Fruit fly (Drosophila melanogaster) whole organism, prepupa: ENCODE results near the gene Cp18.

Experiments used
- CG10631 ChIP-seq: fragments of 200-800 bp; sonication (Bioruptor generic); optimal IDR thresholded peaks from 2 replicates; lab custom pipeline; 2016; ENCODE audit warnings: missing biosample characterization, missing genetic modification characterization
- CG10669 ChIP-seq: fragments of 200-800 bp; sonication (Bioruptor generic); optimal IDR thresholded peaks from 3 replicates; lab custom pipeline; 2018; ENCODE audit warnings: missing biosample characterization, mild to moderate bottlenecking, missing genetic modification characterization, moderate library complexity
- CG11762 ChIP-seq: fragments of 200-800 bp; sonication (Bioruptor generic); optimal IDR thresholded peaks from 3 replicates; lab custom pipeline; 2016; ENCODE audit warnings: missing biosample characterization, missing genetic modification characterization; ENCODE audit not compliant: insufficient read depth
- CG11902 ChIP-seq: fragments of 200-800 bp; sonication (Bioruptor generic); optimal IDR thresholded peaks from 3 replicates; lab custom pipeline; 2016; ENCODE audit warnings: missing biosample characterization, missing genetic modification characterization
- CG15336 ChIP-seq: fragments of 200-800 bp; sonication (Bioruptor generic); IDR thresholded peaks from 2 replicates; pipeline ENCODE4 v1.3.6; 2022; ENCODE audit warnings: missing biosample characterization, missing genetic modification characterization
- CG1621 ChIP-seq: fragments of 200-800 bp; sonication (Bioruptor generic); optimal IDR thresholded peaks from 3 replicates; lab custom pipeline; 2018; ENCODE audit warnings: missing biosample characterization, mild to moderate bottlenecking, missing genetic modification characterization
- CG3032 ChIP-seq: fragments of 200-800 bp; optimal IDR thresholded peaks from 2 replicates; lab custom pipeline; 2019; ENCODE audit warnings: missing biosample characterization, mild to moderate bottlenecking, missing genetic modification characterization, moderate library complexity
- CG31627 ChIP-seq: fragments of 200-800 bp; sonication (Bioruptor generic); optimal IDR thresholded peaks from 3 replicates; lab custom pipeline; 2016; ENCODE audit warnings: missing biosample characterization, missing genetic modification characterization
- CG32006 ChIP-seq: fragments of 200-800 bp; sonication (Bioruptor generic); optimal IDR thresholded peaks from 3 replicates; lab custom pipeline; 2017; ENCODE audit warnings: missing biosample characterization, mild to moderate bottlenecking, missing genetic modification characterization
- CG4318 ChIP-seq: fragments of 200-800 bp; sonication (Bioruptor generic); optimal IDR thresholded peaks from 3 replicates; lab custom pipeline; 2017; ENCODE audit warnings: missing biosample characterization, mild to moderate bottlenecking, missing genetic modification characterization
- CG6163 ChIP-seq: fragments of 200-800 bp; sonication (Bioruptor generic); IDR thresholded peaks from 3 replicates; pipeline ENCODE4 v1.3.6; 2022; ENCODE audit warnings: missing biosample characterization, missing genetic modification characterization
- CG6792 ChIP-seq: fragments of 200-800 bp; sonication (Bioruptor generic); optimal IDR thresholded peaks from 3 replicates; lab custom pipeline; 2016; ENCODE audit warnings: missing biosample characterization, missing genetic modification characterization
- CG6808 ChIP-seq: fragments of 200-800 bp; sonication (Bioruptor generic); optimal IDR thresholded peaks from 3 replicates; lab custom pipeline; 2017; ENCODE audit warnings: missing biosample characterization, missing genetic modification characterization, mild to moderate bottlenecking, moderate library complexity, missing genetic modification reagents
- CG6854 ChIP-seq: fragments of 200-800 bp; sonication (Bioruptor generic); optimal IDR thresholded peaks from 2 replicates; lab custom pipeline; 2017; ENCODE audit warnings: missing biosample characterization, mild to moderate bottlenecking, missing genetic modification characterization
- CG7368 ChIP-seq: fragments of 200-800 bp; sonication (Bioruptor generic); optimal IDR thresholded peaks from 3 replicates; lab custom pipeline; 2016; ENCODE audit warnings: missing biosample characterization, missing genetic modification characterization
- CG8119 ChIP-seq: fragments of 200-800 bp; sonication (Bioruptor generic); IDR thresholded peaks from 3 replicates; pipeline ENCODE4 v1.3.6; 2022; ENCODE audit warnings: missing biosample characterization, missing genetic modification characterization
- CG8319 ChIP-seq: fragments of 200-800 bp; sonication (Bioruptor generic); optimal IDR thresholded peaks from 3 replicates; lab custom pipeline; 2016; ENCODE audit warnings: missing biosample characterization, missing genetic modification characterization
- CG8632 ChIP-seq: fragments of 200-800 bp; sonication (Bioruptor generic); optimal IDR thresholded peaks from 3 replicates; lab custom pipeline; 2016; ENCODE audit warnings: missing biosample characterization, missing genetic modification characterization
- CG9139 ChIP-seq: fragments of 200-800 bp; sonication (Bioruptor generic); optimal IDR thresholded peaks from 3 replicates; lab custom pipeline; 2017; ENCODE audit warnings: missing biosample characterization, mild to moderate bottlenecking, missing genetic modification characterization
- Eip78C ChIP-seq: fragments of 200-800 bp; sonication (Bioruptor generic); peaks from one replicate; lab custom pipeline; 2016; ENCODE audit warnings: missing biosample characterization, missing genetic modification characterization
- Eip93F ChIP-seq: fragments of 200-800 bp; sonication (Bioruptor generic); optimal IDR thresholded peaks from 2 replicates; lab custom pipeline; 2016; ENCODE audit warnings: missing biosample characterization, mild to moderate bottlenecking, missing genetic modification characterization
- Ets96B ChIP-seq: fragments of 200-800 bp; optimal IDR thresholded peaks from 2 replicates; lab custom pipeline; 2019; ENCODE audit warnings: missing biosample characterization, mild to moderate bottlenecking, missing genetic modification characterization, moderate library complexity
- Hr38 ChIP-seq: sonication (Bioruptor generic); optimal IDR thresholded peaks from 2 replicates; lab custom pipeline; 2016; ENCODE audit warnings: missing biosample characterization, missing genetic modification characterization
- Hr39 ChIP-seq: fragments of 200-800 bp; sonication (Bioruptor generic); optimal IDR thresholded peaks from 2 replicates; lab custom pipeline; 2016; ENCODE audit warnings: missing biosample characterization, missing genetic modification characterization
- Lpt ChIP-seq: fragments of 200-800 bp; sonication (Bioruptor generic); optimal IDR thresholded peaks from 3 replicates; lab custom pipeline; 2016; ENCODE audit warnings: missing biosample characterization, missing genetic modification characterization
- Met ChIP-seq: fragments of 200-800 bp; sonication (Bioruptor generic); optimal IDR thresholded peaks from 3 replicates; lab custom pipeline; 2016; ENCODE audit warnings: missing biosample characterization, missing genetic modification characterization
- OdsH ChIP-seq: fragments of 200-800 bp; sonication (Bioruptor generic); optimal IDR thresholded peaks from 3 replicates; lab custom pipeline; 2016; ENCODE audit warnings: missing biosample characterization, missing genetic modification characterization
- Smox ChIP-seq: fragments of 200-800 bp; sonication (Bioruptor generic); optimal IDR thresholded peaks from 3 replicates; lab custom pipeline; 2016; ENCODE audit warnings: missing biosample characterization, missing genetic modification characterization
- Sox102F ChIP-seq: fragments of 200-800 bp; sonication (Bioruptor generic); optimal IDR thresholded peaks from 2 replicates; lab custom pipeline; 2016; ENCODE audit warnings: missing biosample characterization, mild to moderate bottlenecking, missing genetic modification characterization
- Sox15 ChIP-seq: fragments of 200-800 bp; sonication (Bioruptor generic); optimal IDR thresholded peaks from 3 replicates; lab custom pipeline; 2016; ENCODE audit warnings: missing biosample characterization, missing genetic modification characterization
- achi ChIP-seq: fragments of 200-800 bp; sonication (Bioruptor generic); optimal IDR thresholded peaks from 3 replicates; lab custom pipeline; 2016; ENCODE audit warnings: missing biosample characterization, missing genetic modification characterization
- acj6 ChIP-seq: fragments of 200-800 bp; sonication (Bioruptor generic); optimal IDR thresholded peaks from 3 replicates; lab custom pipeline; 2016; ENCODE audit warnings: missing biosample characterization, missing genetic modification characterization
- cyc ChIP-seq: fragments of 200-800 bp; sonication (Bioruptor generic); optimal IDR thresholded peaks from 3 replicates; lab custom pipeline; 2016; ENCODE audit warnings: missing biosample characterization, missing genetic modification characterization
- dac ChIP-seq: fragments of 200-800 bp; sonication (Bioruptor generic); optimal IDR thresholded peaks from 2 replicates; lab custom pipeline; 2017; ENCODE audit warnings: missing biosample characterization, mild to moderate bottlenecking, missing genetic modification characterization
- dsx ChIP-seq: fragments of 200-800 bp; optimal IDR thresholded peaks from 3 replicates; lab custom pipeline; 2019; ENCODE audit warnings: missing biosample characterization, mild to moderate bottlenecking, missing genetic modification characterization, moderate library complexity; ENCODE audit not compliant: poor library complexity, severe bottlenecking
- eg ChIP-seq: fragments of 200-800 bp; sonication (Bioruptor generic); IDR thresholded peaks from 3 replicates; pipeline ENCODE4 v1.3.6; 2022; ENCODE audit warnings: missing biosample characterization, missing genetic modification characterization
- fd59A ChIP-seq: fragments of 200-800 bp; sonication (Bioruptor generic); optimal IDR thresholded peaks from 2 replicates; lab custom pipeline; 2017; ENCODE audit warnings: missing biosample characterization, mild to moderate bottlenecking, missing genetic modification characterization, missing genetic modification reagents
- fd85E ChIP-seq: fragments of 200-800 bp; sonication (Bioruptor generic); optimal IDR thresholded peaks from 3 replicates; lab custom pipeline; 2016; ENCODE audit warnings: missing biosample characterization, missing genetic modification characterization
- fkh ChIP-seq: fragments of 200-800 bp; sonication (Bioruptor generic); optimal IDR thresholded peaks from 3 replicates; lab custom pipeline; 2017; ENCODE audit warnings: missing biosample characterization, mild to moderate bottlenecking, missing genetic modification characterization, moderate library complexity
- lz ChIP-seq: fragments of 200-800 bp; sonication (Bioruptor generic); optimal IDR thresholded peaks from 3 replicates; lab custom pipeline; 2016; ENCODE audit warnings: missing biosample characterization, missing genetic modification characterization
- pdm3 ChIP-seq: fragments of 200-800 bp; sonication (Bioruptor generic); optimal IDR thresholded peaks from 3 replicates; lab custom pipeline; 2016; ENCODE audit warnings: missing biosample characterization, missing genetic modification characterization
- salr ChIP-seq, 2 experiments: fragments of 200-800 bp; sonication (Bioruptor generic); optimal IDR thresholded peaks; 3 replicates each; lab custom pipeline; 2016 to 2018; ENCODE audit warnings: missing biosample characterization in 2 of 2, missing genetic modification characterization in 2 of 2, mild to moderate bottlenecking in 1 of 2
- svp ChIP-seq: fragments of 200-800 bp; sonication (Bioruptor generic); peaks from one replicate; lab custom pipeline; 2016; ENCODE audit warnings: missing biosample characterization, missing genetic modification characterization

Gene Cp18

DNA sequence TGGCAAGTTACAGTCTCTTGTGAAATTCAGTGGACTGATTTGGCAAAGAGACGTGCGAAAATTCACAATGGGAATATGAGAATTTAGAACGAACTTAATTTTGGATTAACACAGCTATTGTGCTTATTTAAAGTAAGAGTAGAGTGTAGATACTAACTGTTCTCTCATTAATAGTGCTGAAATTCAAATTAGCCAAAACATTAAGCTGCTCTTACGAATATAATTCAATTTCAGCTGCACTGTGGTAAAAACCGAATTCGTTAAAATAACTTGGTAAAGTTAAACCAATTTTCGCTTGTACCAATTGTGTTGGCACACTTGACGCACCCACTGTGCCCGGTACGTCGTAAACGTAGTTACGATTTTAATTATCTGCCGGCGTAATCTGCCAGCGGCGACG, 41.3 kb downstream of the Cp18 start (continued):
- TF ChIP-seq Sox15 (GFP tag; lab: Kevin White, UChicago) = peak; percentile 73
- peak; percentile 67 for TF ChIP-seq CG11762 (GFP tag; lab: Kevin White, UChicago)
- TF ChIP-seq fkh (GFP tag; lab: Kevin White, UChicago) = no peak
- peak; percentile 61 for TF ChIP-seq CG4318 (GFP tag; lab: Kevin White, UChicago)
- TF ChIP-seq Eip78C = peak; percentile 95
- peak; percentile 68 for TF ChIP-seq CG6792 (GFP tag; lab: Kevin White, UChicago)
- TF ChIP-seq CG10669 (GFP tag; lab: Kevin White, UChicago) = peak; percentile 69
- TF ChIP-seq OdsH (GFP tag; lab: Kevin White, UChicago) = peak; percentile 81
- TF ChIP-seq CG3032 (tag; lab: Kevin White, UChicago) = peak; percentile 69
- TF ChIP-seq salr (GFP tag; optimal IDR thresholded peaks at IDR 0.05; lab: Kevin White, UChicago) = peak; percentile 17 to 63
- peak; percentile 62 for TF ChIP-seq CG15336 (GFP tag; lab: Robert Waterston, UW)
- peak; percentile 59 for TF ChIP-seq CG8632
- TF ChIP-seq Hr38 (GFP tag; lab: Kevin White, UChicago) = no peak
- TF ChIP-seq Lpt (GFP tag; lab: Kevin White, UChicago) = peak; percentile 41
- TF ChIP-seq CG31627 (GFP tag; lab: Kevin White, UChicago) = peak; percentile 72
- TF ChIP-seq CG6854 (GFP tag; lab: Kevin White, UChicago) = no peak
- TF ChIP-seq Ets96B (tag; lab: Kevin White, UChicago) = peak; percentile 72
- no peak for TF ChIP-seq fd85E (GFP tag; lab: Kevin White, UChicago)
- TF ChIP-seq pdm3 (GFP tag; lab: Kevin White, UChicago) = peak; percentile 76
- TF ChIP-seq eg (GFP tag; lab: Robert Waterston, UW) = peak; percentile 74
- TF ChIP-seq CG8319 (GFP tag; lab: Kevin White, UChicago) = peak; percentile 48
- peak; percentile 30 for TF ChIP-seq CG9139 (GFP tag; lab: Kevin White, UChicago)
- TF ChIP-seq dac (GFP tag; lab: Kevin White, UChicago) = peak; percentile 36
- TF ChIP-seq lz (GFP tag; lab: Kevin White, UChicago) = peak; percentile 66
- peak; percentile 63 for TF ChIP-seq CG11902 (GFP tag; lab: Kevin White, UChicago)
- peak; percentile 74 for TF ChIP-seq CG8119 (GFP tag; lab: Robert Waterston, UW)
- TF ChIP-seq CG6808 (GFP tag; lab: Kevin White, UChicago) = peak; percentile 72
- peak; percentile 72 for TF ChIP-seq fd59A (GFP tag; lab: Kevin White, UChicago)

DNA sequence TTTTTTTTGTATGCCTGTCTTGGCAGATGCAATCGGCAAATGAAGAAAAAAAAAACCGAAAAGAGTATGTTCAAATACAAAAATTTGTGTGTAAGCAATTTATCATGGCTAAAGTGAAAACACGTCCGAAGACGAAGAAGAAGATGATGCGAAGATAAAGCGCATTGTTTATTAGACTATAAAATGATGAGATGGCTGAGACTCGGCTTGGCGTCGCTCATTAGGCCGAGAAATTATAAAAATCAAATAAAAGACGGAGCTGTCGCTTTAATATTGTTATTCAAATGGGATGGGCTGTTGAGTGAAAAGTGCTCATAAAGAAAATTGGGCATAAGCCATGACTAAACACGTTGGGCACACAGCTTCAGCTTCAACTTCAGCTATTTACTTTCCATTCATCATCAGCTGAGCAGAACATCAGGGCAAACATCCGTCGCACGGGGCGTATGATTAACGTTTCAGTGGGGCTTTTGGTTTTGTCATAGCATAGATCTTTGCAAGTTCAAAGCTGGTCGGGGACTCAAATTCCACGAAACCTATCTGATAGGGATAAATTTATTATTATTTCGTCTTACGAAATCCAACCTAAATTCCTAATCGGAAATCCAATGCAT, 44.1 kb downstream of the Cp18 start:
- TF ChIP-seq fd59A (GFP tag; lab: Kevin White, UChicago) (no peak), CG7368 (GFP tag; lab: Kevin White, UChicago) (no peak), CG8632 (no peak), Smox (GFP tag; lab: Kevin White, UChicago) (no peak), fkh (GFP tag; lab: Kevin White, UChicago) (peak; percentile 61), CG9139 (GFP tag; lab: Kevin White, UChicago) (no peak), achi (GFP tag; lab: Kevin White, UChicago) (no peak), svp (GFP tag; lab: Kevin White, UChicago) (no peak), Eip78C (peak; percentile 9)

DNA sequence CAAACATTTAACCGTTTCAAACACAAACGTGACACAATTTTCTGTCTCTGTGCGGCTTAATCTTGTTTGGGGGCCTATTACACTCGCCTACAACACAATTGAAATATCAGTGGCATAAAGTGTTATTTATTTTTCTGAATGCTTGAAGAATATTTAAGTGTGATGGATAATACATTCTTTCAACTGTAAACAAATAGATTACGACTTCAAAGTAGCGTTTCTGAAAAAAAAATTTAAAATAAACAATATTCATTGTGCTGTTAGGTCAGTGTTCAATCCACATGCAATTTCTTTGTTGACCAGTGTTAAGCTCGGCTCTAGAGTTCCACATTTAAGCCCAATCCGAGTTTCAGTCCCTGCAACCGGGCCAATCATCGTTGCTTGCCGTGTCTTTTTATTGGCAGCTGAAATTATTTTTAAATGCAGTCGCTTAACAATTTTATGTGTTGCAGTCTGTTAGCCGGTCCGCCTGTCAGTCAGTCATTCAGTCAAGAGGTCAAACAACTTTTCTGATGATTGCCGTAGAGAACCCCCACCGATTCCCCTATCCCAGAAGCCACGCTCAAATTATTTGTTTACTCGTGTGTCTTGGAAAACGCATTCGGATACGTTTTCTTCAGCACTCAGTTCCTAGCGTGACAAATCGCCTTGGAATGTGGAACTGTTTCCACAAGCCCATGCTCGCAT, 46.5 kb downstream of the Cp18 start:
- TF ChIP-seq Smox (GFP tag; lab: Kevin White, UChicago) = peak; percentile 1
- peak; percentile 58 for TF ChIP-seq CG3032 (tag; lab: Kevin White, UChicago)
- TF ChIP-seq Lpt (GFP tag; lab: Kevin White, UChicago) = peak; percentile 60
- TF ChIP-seq Hr39 (GFP tag; lab: Kevin White, UChicago) = peak; percentile 39
- peak; percentile 76 for TF ChIP-seq CG32006
- TF ChIP-seq Met (GFP tag; lab: Kevin White, UChicago) = peak; percentile 37
- TF ChIP-seq CG10631 (GFP tag; lab: Kevin White, UChicago) = peak; percentile 35
- TF ChIP-seq CG31627 (GFP tag; lab: Kevin White, UChicago) = peak; percentile 26
- peak; percentile 1 for TF ChIP-seq dac (GFP tag; lab: Kevin White, UChicago)
- no peak for TF ChIP-seq Sox15 (GFP tag; lab: Kevin White, UChicago)
- no peak for TF ChIP-seq Eip93F
- TF ChIP-seq Sox102F (GFP tag; lab: Kevin White, UChicago) = peak; percentile 28
- no peak for TF ChIP-seq CG6854 (GFP tag; lab: Kevin White, UChicago)
- peak; percentile 74 for TF ChIP-seq CG6163
- peak; percentile 46 for TF ChIP-seq CG4318 (GFP tag; lab: Kevin White, UChicago)
- TF ChIP-seq dsx (GFP tag; lab: Kevin White, UChicago) = peak; percentile 47
- peak; percentile 66 for TF ChIP-seq fd59A (GFP tag; lab: Kevin White, UChicago)
- peak in 1 of 2 experiments; percentile 24 for TF ChIP-seq salr (GFP tag; optimal IDR thresholded peaks at IDR 0.05; lab: Kevin White, UChicago)
- peak; percentile 60 for TF ChIP-seq CG1621 (tag; lab: Kevin White, UChicago)
- TF ChIP-seq CG8119 (GFP tag; lab: Robert Waterston, UW) = peak; percentile 88
- no peak for TF ChIP-seq fd85E (GFP tag; lab: Kevin White, UChicago)
- peak; percentile 66 for TF ChIP-seq achi (GFP tag; lab: Kevin White, UChicago)
- TF ChIP-seq lz (GFP tag; lab: Kevin White, UChicago) = peak; percentile 24
- TF ChIP-seq cyc (GFP tag; lab: Kevin White, UChicago) = no peak
- peak; percentile 60 for TF ChIP-seq acj6 (GFP tag; lab: Kevin White, UChicago)
